Worm (Caenorhabditis elegans) whole organism, mixed stage, embryonic: ENCODE results near the gene T03F6.4.

Experiments
- ceh-39 ChIP-seq: fragments of 150-350 bp; optimal IDR thresholded peaks from 2 replicates; lab custom pipeline; 2014; ENCODE audit warnings: missing biosample characterization, missing genetic modification characterization
- lsy-2 ChIP-seq: fragments of 150-350 bp; optimal IDR thresholded peaks from 2 replicates; lab custom pipeline; 2014; ENCODE audit warnings: missing biosample characterization, missing genetic modification characterization
- mep-1 ChIP-seq: fragments of 150-350 bp; optimal IDR thresholded peaks from 2 replicates; lab custom pipeline; 2017; ENCODE audit warnings: missing biosample characterization, missing genetic modification reagents, missing genetic modification characterization, inconsistent platforms
- nhr-237 ChIP-seq: fragments of 150-350 bp; optimal IDR thresholded peaks from 2 replicates; lab custom pipeline; 2014; ENCODE audit warnings: missing biosample characterization, missing genetic modification characterization

DNA sequence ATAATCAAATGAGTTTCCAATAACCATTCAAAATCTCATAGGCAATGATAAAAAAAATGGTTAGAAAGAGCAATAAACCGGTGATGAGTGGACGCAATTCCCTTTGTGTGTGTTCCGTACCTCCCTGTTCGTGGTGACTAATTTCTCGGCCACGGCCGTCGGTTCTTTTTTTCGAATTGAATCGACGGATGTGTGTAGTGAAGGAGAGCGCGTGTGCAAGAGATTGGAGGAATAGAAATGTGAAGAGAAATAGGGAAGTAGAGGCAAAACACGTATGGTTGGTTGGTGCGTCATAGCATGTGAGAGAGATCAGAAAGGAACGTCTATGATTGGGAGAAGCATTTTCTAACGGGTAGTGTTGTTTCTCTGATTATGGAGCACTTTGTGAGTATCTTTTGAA is 26.1 kb upstream of the T03F6.4 start:
- peak; percentile 45 for TF ChIP-seq mep-1 (tag; lab: Kevin White, UChicago)
- no peak for TF ChIP-seq lsy-2 (tag; lab: Kevin White, UChicago)
- TF ChIP-seq nhr-237 (tag; lab: Kevin White, UChicago) = no peak
- no peak for TF ChIP-seq ceh-39 (tag; lab: Kevin White, UChicago)
